Worm (Caenorhabditis elegans): Measurements from ENCODE around the gene ogr-2.

- no peak for TF ChIP-seq pha-4 (GFP tag; IDR thresholded peaks at IDR 0.05)
- no peak for TF ChIP-seq pha-4 (tag; optimal IDR thresholded peaks at IDR 0.05)
- TF ChIP-seq skn-1 (tag; optimal IDR thresholded peaks at IDR 0.05), result no peak
- no peak for TF ChIP-seq nhr-76 (tag; optimal IDR thresholded peaks at IDR 0.05)
- no peak for TF ChIP-seq R02D3.7 (tag; optimal IDR thresholded peaks at IDR 0.05)
Observed at ce11 chrII:10001546-10001945, 39.4 kb upstream of the ogr-2 start, which contains the start of gene ZK892.3.
